Worm (Caenorhabditis elegans) whole organism, L3 larva: ENCODE results near the gene E04F6.6.

Source experiments
- R02D3.7 ChIP-seq: fragments of 150-350 bp; optimal IDR thresholded peaks from 2 replicates; lab custom pipeline; 2014; ENCODE audit warnings: missing biosample characterization, missing genetic modification characterization
- ZK546.5 ChIP-seq: sonication (generic microtip); optimal IDR thresholded peaks from 2 replicates; lab custom pipeline; 2017; ENCODE audit warnings: missing biosample characterization, missing genetic modification characterization
- ceh-82 ChIP-seq: fragments of 150-350 bp; optimal IDR thresholded peaks from 2 replicates; lab custom pipeline; 2014; ENCODE audit warnings: missing biosample characterization, missing genetic modification characterization
- elt-2 ChIP-seq: sonication (generic microtip); optimal IDR thresholded peaks from 2 replicates; lab custom pipeline; 2016; ENCODE audit warnings: missing genetic modification reagents, mild to moderate bottlenecking, missing genetic modification characterization, missing compliant biosample characterization
- nhr-11 ChIP-seq: fragments of 150-350 bp; optimal IDR thresholded peaks from 2 replicates; lab custom pipeline; 2014; ENCODE audit warnings: missing biosample characterization, missing genetic modification characterization
- nhr-28 ChIP-seq: fragments of 150-350 bp; optimal IDR thresholded peaks from 2 replicates; lab custom pipeline; 2014; ENCODE audit warnings: missing biosample characterization, missing genetic modification characterization
- nhr-43 ChIP-seq: sonication (generic microtip); optimal IDR thresholded peaks from 2 replicates; lab custom pipeline; 2016; ENCODE audit warnings: mild to moderate bottlenecking, missing genetic modification characterization, missing compliant biosample characterization; ENCODE audit not compliant: poor library complexity, severe bottlenecking
- nhr-77 ChIP-seq: fragments of 150-350 bp; optimal IDR thresholded peaks from 2 replicates; lab custom pipeline; 2014; ENCODE audit warnings: missing biosample characterization, missing genetic modification characterization
- sea-2 ChIP-seq: fragments of 150-350 bp; sonication (generic microtip); optimal IDR thresholded peaks from 4 replicates; lab custom pipeline; 2014; ENCODE audit warnings: missing biosample characterization, missing genetic modification reagents, missing genetic modification characterization
- unc-62 ChIP-seq: fragments of 150-350 bp; sonication (generic microtip); optimal IDR thresholded peaks from 4 replicates; lab custom pipeline; 2014; ENCODE audit warnings: missing biosample characterization, missing genetic modification reagents, missing genetic modification characterization
- zag-1 ChIP-seq: fragments of 150-350 bp; optimal IDR thresholded peaks from 2 replicates; lab custom pipeline; 2014; ENCODE audit warnings: missing biosample characterization, missing genetic modification characterization

DNA sequence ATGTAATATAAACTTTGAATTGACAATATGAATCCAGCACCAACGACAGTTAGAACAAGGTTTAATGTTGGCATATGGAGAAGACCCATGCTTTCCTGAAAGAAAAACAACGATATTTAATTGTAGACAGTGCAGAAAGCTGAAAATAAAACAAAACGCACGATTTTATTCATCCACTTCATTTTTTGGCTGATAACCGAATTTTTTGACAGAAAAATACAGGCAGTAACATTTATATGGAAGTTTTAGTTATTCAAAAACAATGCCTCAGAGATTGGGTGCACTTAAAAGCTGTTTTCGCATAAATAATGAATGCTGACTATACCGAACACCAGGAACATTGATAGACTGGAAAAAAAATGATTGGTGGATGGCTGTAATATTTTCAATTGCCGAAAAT, 33.6 kb downstream of the E04F6.6 start, which contains the start of gene mfsd-13.2:
- TF ChIP-seq unc-62 (no peak), nhr-77 (tag; lab: Kevin White, UChicago) (no peak), elt-2 (tag; lab: Kevin White, UChicago) (no peak), sea-2 (GFP tag; lab: Kevin White, UChicago) (no peak), nhr-11 (tag; lab: Kevin White, UChicago) (no peak), ZK546.5 (no peak), nhr-43 (tag; lab: Kevin White, UChicago) (no peak), nhr-28 (tag; lab: Kevin White, UChicago) (no peak), zag-1 (tag; lab: Kevin White, UChicago) (no peak), R02D3.7 (no peak), ceh-82 (tag; lab: Kevin White, UChicago) (no peak)
